Fruit fly (Drosophila melanogaster): ENCODE data around the gene HtrA2.

Gene HtrA2

dm6 chr3R:14462876-14463397 lies 48.6 kb downstream of the HtrA2 start:
- TF ChIP-seq kay (GFP tag; ENCODE audit: borderline replicate concordance) (no peak), bab1 (GFP tag; optimal IDR thresholded peaks at IDR 0.05) (no peak), CG33017 (tag; optimal IDR thresholded peaks at IDR 0.05) (no peak), Mnt (GFP tag; optimal IDR thresholded peaks at IDR 0.05) (no peak), ovo (GFP tag; optimal IDR thresholded peaks at IDR 0.05) (no peak), CG7101 (tag; optimal IDR thresholded peaks at IDR 0.05) (no peak), Crg-1 (GFP tag; optimal IDR thresholded peaks at IDR 0.05) (no peak), tj (GFP tag; optimal IDR thresholded peaks at IDR 0.05) (no peak), CG12768 (GFP tag; optimal IDR thresholded peaks at IDR 0.05) (no peak), CG11617 (GFP tag; optimal IDR thresholded peaks at IDR 0.05) (no peak), CG1620 (GFP tag; optimal IDR thresholded peaks at IDR 0.05) (no peak), Hr96 (GFP tag; optimal IDR thresholded peaks at IDR 0.05) (no peak), CG5204 (GFP tag; optimal IDR thresholded peaks at IDR 0.05) (no peak)

DNA sequence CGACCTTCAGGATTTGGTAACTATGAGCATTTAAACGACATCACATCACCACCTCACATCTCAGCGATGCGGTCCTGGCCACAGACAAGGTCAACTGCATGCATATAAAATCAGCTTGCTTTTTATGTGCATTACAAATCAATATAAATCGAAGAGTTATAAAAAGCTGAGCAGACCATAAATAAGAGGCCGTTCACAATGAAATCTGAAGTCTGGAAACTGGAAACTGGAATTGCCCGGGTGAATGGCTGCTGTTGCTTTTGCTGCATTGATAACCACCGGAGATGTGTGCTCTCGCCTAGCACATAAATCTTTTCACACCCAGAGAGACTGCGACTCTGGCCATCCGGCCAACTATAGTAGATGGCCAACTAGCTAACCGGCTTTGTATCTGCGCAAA lies 49.2 kb downstream of the HtrA2 start:
- TF ChIP-seq toe (GFP tag; optimal IDR thresholded peaks at IDR 0.05): no peak
- peak; percentile 58 for TF ChIP-seq kay (GFP tag; ENCODE audit: borderline replicate concordance)
- TF ChIP-seq CG12768 (GFP tag; optimal IDR thresholded peaks at IDR 0.05): no peak

DNA sequence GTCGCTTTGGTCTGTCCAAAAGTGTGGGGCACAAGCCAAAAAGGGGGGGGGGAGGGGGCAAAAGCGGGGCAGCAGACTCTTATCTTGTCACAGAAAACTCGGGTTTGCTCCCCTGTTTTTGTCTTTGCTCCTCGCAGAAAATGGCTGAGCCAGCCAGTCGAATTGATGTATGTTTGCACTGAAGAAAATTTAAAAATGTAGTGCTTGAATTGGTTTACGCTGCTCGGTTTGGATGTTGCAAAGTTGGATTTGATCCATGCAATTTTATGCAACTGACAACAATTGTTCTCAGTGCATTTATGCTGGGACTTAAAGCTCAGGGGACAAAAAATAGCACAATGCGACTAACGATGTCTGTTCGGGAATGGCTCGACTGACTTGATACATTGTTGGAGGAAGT lies 51.2 kb downstream of the HtrA2 start:
- no peak for TF ChIP-seq CG1620 (GFP tag; optimal IDR thresholded peaks at IDR 0.05)
- peak; percentile 80 for TF ChIP-seq tj (GFP tag; optimal IDR thresholded peaks at IDR 0.05)

Measured in whole organism, adult.